Worm (Caenorhabditis elegans): ENCODE results near the gene hecd-1.

ce11 chrIV:7176887-7177286 lies 32.4 kb upstream of the hecd-1 start, which contains the start of gene str-44:
- no peak for TF ChIP-seq egl-13 (tag; optimal IDR thresholded peaks at IDR 0.05)
- no peak for TF ChIP-seq nhr-11 (tag; optimal IDR thresholded peaks at IDR 0.05)
- TF ChIP-seq nhr-84 (tag; optimal IDR thresholded peaks at IDR 0.05): no peak
- TF ChIP-seq ceh-82 (tag; optimal IDR thresholded peaks at IDR 0.05): no peak
- no peak for TF ChIP-seq nhr-77 (tag; optimal IDR thresholded peaks at IDR 0.05)
- TF ChIP-seq hlh-17 (GFP tag; optimal IDR thresholded peaks at IDR 0.05; ENCODE audit: borderline replicate concordance): no peak
